Worm (Caenorhabditis elegans): ENCODE results near the gene srab-9.

ce11 chrV:3155072-3155471 is 14.0 kb upstream of the srab-9 start, which contains the start of gene srab-7:
- TF ChIP-seq ama-1 (optimal IDR thresholded peaks at IDR 0.05) (no peak), aly-2 (tag; optimal IDR thresholded peaks at IDR 0.05) (no peak), unc-39 (tag; optimal IDR thresholded peaks at IDR 0.05) (no peak)

Data from whole organism, L2 larva.